Worm (Caenorhabditis elegans): ENCODE data around the gene gtf-2H3.

Gene gtf-2H3

ce11 chrIII:10149910-10150309, 30.0 kb upstream of the gtf-2H3 start:
- no peak for TF ChIP-seq C34B4.2 (tag; optimal IDR thresholded peaks at IDR 0.05)
- peak; percentile 15 for TF ChIP-seq nhr-71 (tag; optimal IDR thresholded peaks at IDR 0.05)
- TF ChIP-seq efl-1 (optimal IDR thresholded peaks at IDR 0.05), result no peak
- TF ChIP-seq efl-1 (GFP tag; optimal IDR thresholded peaks at IDR 0.05 in 1 of 2), result peak in 1 of 2 experiments; percentile 53

- no peak for TF ChIP-seq unc-86 (tag; optimal IDR thresholded peaks at IDR 0.05)
Measured at ce11 chrIII:10146701-10147100, 26.8 kb upstream of the gtf-2H3 start, which contains the start of gene K08E5.1. K08E5.1 (minus strand) TSS chrIII:10146801.

ce11 chrIII:10140732-10141131, 20.8 kb upstream of the gtf-2H3 start, which contains the start of gene K08E5.6:
K08E5.6 (plus strand) TSS chrIII:10141032.
- no peak for TF ChIP-seq isw-1 (GFP tag; IDR thresholded peaks at IDR 0.05)
- no peak for TF ChIP-seq xbp-1 (tag; optimal IDR thresholded peaks at IDR 0.05)
- no peak for TF ChIP-seq hlh-17 (GFP tag; optimal IDR thresholded peaks at IDR 0.05; ENCODE audit: borderline replicate concordance)

- TF ChIP-seq lir-3 (tag; optimal IDR thresholded peaks at IDR 0.05; ENCODE audit: poor library complexity) (no peak), dpl-1 (GFP tag; optimal IDR thresholded peaks at IDR 0.05) (no peak), unc-86 (tag; optimal IDR thresholded peaks at IDR 0.05) (no peak), lsy-2 (tag; optimal IDR thresholded peaks at IDR 0.05) (peak in 1 of 2 experiments; percentile 16), pag-3 (tag; optimal IDR thresholded peaks at IDR 0.05; ENCODE audit: borderline replicate concordance, insufficient read depth) (no peak), nhr-71 (tag; optimal IDR thresholded peaks at IDR 0.05) (no peak), fkh-8 (tag; optimal IDR thresholded peaks at IDR 0.05) (peak; percentile 5), lin-14 (GFP tag; optimal IDR thresholded peaks at IDR 0.05) (peak; percentile 32), lin-35 (GFP tag; optimal IDR thresholded peaks at IDR 0.05) (peak in 1 of 2 experiments; percentile 7), efl-1 (optimal IDR thresholded peaks at IDR 0.05) (peak in 1 of 2 experiments; percentile 19), efl-1 (GFP tag; optimal IDR thresholded peaks at IDR 0.05 in 1 of 2) (peak in 1 of 2 experiments; percentile 48), blmp-1 (tag; optimal IDR thresholded peaks at IDR 0.05) (peak; percentile 81), lin-13 (GFP tag; optimal IDR thresholded peaks at IDR 0.05) (no peak), irx-1 (tag; optimal IDR thresholded peaks at IDR 0.05) (peak; percentile 10), dsc-1 (tag; optimal IDR thresholded peaks at IDR 0.05) (no peak)
Measured at ce11 chrIII:10136778-10137177, 16.8 kb upstream of the gtf-2H3 start, which contains the start of gene ZK1128.7. ZK1128.7 (plus strand) TSS chrIII:10137006.

ce11 chrIII:10134517-10134916, 14.6 kb upstream of the gtf-2H3 start:
- no peak for TF ChIP-seq nhr-47 (tag; optimal IDR thresholded peaks at IDR 0.05)
- no peak for TF ChIP-seq lin-14 (GFP tag; optimal IDR thresholded peaks at IDR 0.05)
- no peak for TF ChIP-seq irx-1 (tag; optimal IDR thresholded peaks at IDR 0.05)
- peak; percentile 13 for TF ChIP-seq pqm-1 (tag; optimal IDR thresholded peaks at IDR 0.05)

ce11 chrIII:10132495-10133450, 12.8 kb upstream of the gtf-2H3 start:
- TF ChIP-seq efl-1 (optimal IDR thresholded peaks at IDR 0.05) (peak; percentile 34 to 35), efl-1 (GFP tag; optimal IDR thresholded peaks at IDR 0.05 in 1 of 2) (peak in 1 of 2 experiments; percentile 91), nhr-19 (GFP tag; conservative IDR thresholded peaks at IDR 0.05) (peak; percentile 45), isw-1 (GFP tag; IDR thresholded peaks at IDR 0.05) (no peak), lin-35 (GFP tag; optimal IDR thresholded peaks at IDR 0.05) (peak in 1 of 2 experiments; percentile 60), rnt-1 (tag; optimal IDR thresholded peaks at IDR 0.05) (no peak), elt-3 (tag; optimal IDR thresholded peaks at IDR 0.05) (peak in 2 of 6 experiments; percentile 13 to 37), elt-2 (tag; optimal IDR thresholded peaks at IDR 0.05) (peak; percentile 57), nhr-77 (tag; optimal IDR thresholded peaks at IDR 0.05) (no peak), nhr-84 (tag; optimal IDR thresholded peaks at IDR 0.05) (no peak), tbx-2 (tag; optimal IDR thresholded peaks at IDR 0.05) (no peak), lin-14 (GFP tag; optimal IDR thresholded peaks at IDR 0.05) (peak; percentile 65), nhr-85 (tag) (peak; percentile 70), nhr-237 (tag; optimal IDR thresholded peaks at IDR 0.05) (no peak), lsy-2 (tag; optimal IDR thresholded peaks at IDR 0.05) (peak in 1 of 2 experiments; percentile 27), blmp-1 (tag; optimal IDR thresholded peaks at IDR 0.05) (peak; percentile 90), pax-3 (tag; optimal IDR thresholded peaks at IDR 0.05) (peak; percentile 20), hlh-17 (GFP tag; optimal IDR thresholded peaks at IDR 0.05; ENCODE audit: borderline replicate concordance) (no peak), mef-2 (tag; optimal IDR thresholded peaks at IDR 0.05) (no peak), snu-23 (GFP tag; optimal IDR thresholded peaks at IDR 0.05) (no peak), mep-1 (tag; optimal IDR thresholded peaks at IDR 0.05) (peak; percentile 20), unc-130 (tag; optimal IDR thresholded peaks at IDR 0.05) (no peak), F16B12.6 (tag; optimal IDR thresholded peaks at IDR 0.05) (no peak)

Measured in whole organism, L1 larva.